Worm (Caenorhabditis elegans) whole organism, L1 larva: ENCODE measurements around the gene rbd-1.

Experiments used
- C16A3.4 ChIP-seq: fragments of 150-350 bp; optimal IDR thresholded peaks from 2 replicates; lab custom pipeline; 2014; ENCODE audit warnings: missing biosample characterization, missing genetic modification characterization
- C34B4.2 ChIP-seq: sonication (generic microtip); optimal IDR thresholded peaks from 2 replicates; lab custom pipeline; 2017; ENCODE audit warnings: mild to moderate bottlenecking, missing genetic modification characterization, missing compliant biosample characterization
- aha-1 ChIP-seq: fragments of 150-350 bp; optimal IDR thresholded peaks from 2 replicates; lab custom pipeline; 2014; ENCODE audit warnings: missing biosample characterization, missing genetic modification characterization
- alr-1 ChIP-seq: fragments of 200-800 bp; sonication (Bioruptor generic); optimal IDR thresholded peaks from 2 replicates; lab custom pipeline; 2018; ENCODE audit warnings: borderline replicate concordance, mild to moderate bottlenecking, missing genetic modification characterization, missing compliant biosample characterization
- ama-1 ChIP-seq: fragments of 150-350 bp; optimal IDR thresholded peaks from 2 replicates; lab custom pipeline; 2014
- ceh-8 ChIP-seq: fragments of 200-800 bp; sonication (Bioruptor generic); optimal IDR thresholded peaks from 2 replicates; lab custom pipeline; 2018; ENCODE audit warnings: mild to moderate bottlenecking, missing genetic modification characterization, moderate library complexity, missing compliant biosample characterization
- ceh-90 ChIP-seq: sonication (generic microtip); optimal IDR thresholded peaks from 2 replicates; lab custom pipeline; 2016; ENCODE audit warnings: missing genetic modification characterization, missing compliant biosample characterization
- dpl-1 ChIP-seq, 3 experiments: fragments of 150-350 bp in 2 of 3; sonication (generic microtip) in 1 of 3; optimal IDR thresholded peaks; 2 replicates each; lab custom pipeline; 2014 to 2017; ENCODE audit warnings: missing biosample characterization in 3 of 3, missing genetic modification characterization in 3 of 3, missing genetic modification reagents in 3 of 3
- dsc-1 ChIP-seq: sonication (generic microtip); optimal IDR thresholded peaks from 2 replicates; lab custom pipeline; 2016; ENCODE audit warnings: mild to moderate bottlenecking, missing genetic modification characterization, missing compliant biosample characterization
- efl-1 ChIP-seq, 4 experiments: fragments of 150-350 bp; optimal IDR thresholded peaks in 3 of 4; peaks in 1 of 4; 1 replicate in 1 of 4; 2 replicates in 3 of 4; lab custom pipeline; 2014; ENCODE audit warnings: missing biosample characterization in 2 of 4, missing genetic modification characterization in 2 of 4, missing genetic modification reagents in 2 of 4
- fos-1 ChIP-seq: fragments of 150-350 bp; optimal IDR thresholded peaks from 2 replicates; lab custom pipeline; 2014; ENCODE audit warnings: missing biosample characterization, missing genetic modification characterization
- hpl-2 ChIP-seq: fragments of 150-350 bp; optimal IDR thresholded peaks from 2 replicates; lab custom pipeline; 2014; ENCODE audit warnings: missing biosample characterization, missing genetic modification reagents, missing genetic modification characterization
- irx-1 ChIP-seq: sonication (generic microtip); optimal IDR thresholded peaks from 2 replicates; lab custom pipeline; 2016; ENCODE audit warnings: missing genetic modification characterization, missing compliant biosample characterization
- lin-14 ChIP-seq: fragments of 200-800 bp; sonication (Bioruptor generic); optimal IDR thresholded peaks from 2 replicates; lab custom pipeline; 2018; ENCODE audit warnings: mild to moderate bottlenecking, missing genetic modification characterization, moderate library complexity, missing compliant biosample characterization
- lin-15B ChIP-seq: fragments of 150-350 bp; sonication (generic microtip); optimal IDR thresholded peaks from 3 replicates; lab custom pipeline; 2014; ENCODE audit warnings: missing biosample characterization, missing genetic modification characterization
- lin-35 ChIP-seq, 2 experiments: fragments of 150-350 bp; optimal IDR thresholded peaks; 2 replicates each; lab custom pipeline; 2014; ENCODE audit warnings: missing biosample characterization in 2 of 2, missing genetic modification characterization in 2 of 2, missing genetic modification reagents in 2 of 2
- lsy-2 ChIP-seq, 2 experiments: fragments of 150-350 bp; optimal IDR thresholded peaks; 2 replicates each; lab custom pipeline; 2014; ENCODE audit warnings: missing biosample characterization in 2 of 2, missing genetic modification characterization in 2 of 2
- mep-1 ChIP-seq: fragments of 150-350 bp; optimal IDR thresholded peaks from 2 replicates; lab custom pipeline; 2014; ENCODE audit warnings: missing biosample characterization, missing genetic modification characterization
- nhr-11 ChIP-seq: fragments of 150-350 bp; optimal IDR thresholded peaks from 2 replicates; lab custom pipeline; 2014; ENCODE audit warnings: missing biosample characterization, missing genetic modification characterization
- nhr-12 ChIP-seq: sonication (generic microtip); optimal IDR thresholded peaks from 2 replicates; lab custom pipeline; 2017; ENCODE audit warnings: missing biosample characterization, missing genetic modification characterization
- nhr-28 ChIP-seq: fragments of 150-350 bp; optimal IDR thresholded peaks from 2 replicates; lab custom pipeline; 2014; ENCODE audit warnings: missing biosample characterization, missing genetic modification characterization
- nhr-47 ChIP-seq: sonication (generic microtip); optimal IDR thresholded peaks from 2 replicates; lab custom pipeline; 2016; ENCODE audit warnings: mild to moderate bottlenecking, missing genetic modification characterization, moderate library complexity, missing compliant biosample characterization
- nhr-77 ChIP-seq: fragments of 150-350 bp; optimal IDR thresholded peaks from 2 replicates; lab custom pipeline; 2014; ENCODE audit warnings: missing biosample characterization, missing genetic modification characterization
- nhr-85 ChIP-seq: sonication (generic microtip); peaks from one replicate; lab custom pipeline; 2016; ENCODE audit warnings: missing genetic modification characterization, inconsistent platforms, missing compliant biosample characterization
- pax-3 ChIP-seq: fragments of 200-800 bp; sonication (Bioruptor generic); optimal IDR thresholded peaks from 2 replicates; lab custom pipeline; 2018; ENCODE audit warnings: mild to moderate bottlenecking, missing genetic modification characterization, moderate library complexity, missing compliant biosample characterization
- rnt-1 ChIP-seq: sonication (generic microtip); optimal IDR thresholded peaks from 2 replicates; lab custom pipeline; 2016; ENCODE audit warnings: mild to moderate bottlenecking, missing genetic modification characterization, moderate library complexity, missing compliant biosample characterization
- skn-1 ChIP-seq: fragments of 150-350 bp; optimal IDR thresholded peaks from 2 replicates; lab custom pipeline; 2014; ENCODE audit warnings: missing biosample characterization, missing genetic modification characterization
- snpc-4 ChIP-seq: fragments of 150-350 bp; optimal IDR thresholded peaks from 2 replicates; lab custom pipeline; 2014; ENCODE audit warnings: missing biosample characterization, missing genetic modification characterization
- sox-4 ChIP-seq: sonication (generic microtip); optimal IDR thresholded peaks from 2 replicates; lab custom pipeline; 2016; ENCODE audit warnings: missing genetic modification characterization, missing compliant biosample characterization
- sptf-1 ChIP-seq: fragments of 150-350 bp; optimal IDR thresholded peaks from 2 replicates; lab custom pipeline; 2014; ENCODE audit warnings: missing biosample characterization, missing genetic modification characterization
- swsn-7 ChIP-seq: sonication (generic microtip); optimal IDR thresholded peaks from 2 replicates; lab custom pipeline; 2016; ENCODE audit warnings: missing genetic modification characterization, missing compliant biosample characterization
- tlp-1 ChIP-seq: fragments of 150-350 bp; optimal IDR thresholded peaks from 2 replicates; lab custom pipeline; 2014; ENCODE audit warnings: missing biosample characterization, missing genetic modification characterization
- unc-30 ChIP-seq: sonication (generic microtip); optimal IDR thresholded peaks from 2 replicates; lab custom pipeline; 2017; ENCODE audit warnings: missing biosample characterization, missing genetic modification characterization
- unc-62 ChIP-seq: fragments of 150-350 bp; optimal IDR thresholded peaks from 2 replicates; lab custom pipeline; 2014; ENCODE audit warnings: missing biosample characterization, missing genetic modification reagents, missing genetic modification characterization
- unc-86 ChIP-seq: sonication (generic microtip); optimal IDR thresholded peaks from 2 replicates; lab custom pipeline; 2016; ENCODE audit warnings: missing genetic modification characterization, missing compliant biosample characterization
- vab-15 ChIP-seq: sonication (generic microtip); optimal IDR thresholded peaks from 2 replicates; lab custom pipeline; 2017; ENCODE audit warnings: missing genotype, mild to moderate bottlenecking, missing genetic modification characterization, missing compliant biosample characterization
- zag-1 ChIP-seq: fragments of 150-350 bp; optimal IDR thresholded peaks from 2 replicates; lab custom pipeline; 2014; ENCODE audit warnings: missing biosample characterization, missing genetic modification characterization
- zip-4 ChIP-seq: fragments of 200-800 bp; sonication (Bioruptor generic); optimal IDR thresholded peaks from 2 replicates; lab custom pipeline; 2018; ENCODE audit warnings: mild to moderate bottlenecking, missing genetic modification characterization, moderate library complexity, missing compliant biosample characterization

rbd-1 gene

DNA sequence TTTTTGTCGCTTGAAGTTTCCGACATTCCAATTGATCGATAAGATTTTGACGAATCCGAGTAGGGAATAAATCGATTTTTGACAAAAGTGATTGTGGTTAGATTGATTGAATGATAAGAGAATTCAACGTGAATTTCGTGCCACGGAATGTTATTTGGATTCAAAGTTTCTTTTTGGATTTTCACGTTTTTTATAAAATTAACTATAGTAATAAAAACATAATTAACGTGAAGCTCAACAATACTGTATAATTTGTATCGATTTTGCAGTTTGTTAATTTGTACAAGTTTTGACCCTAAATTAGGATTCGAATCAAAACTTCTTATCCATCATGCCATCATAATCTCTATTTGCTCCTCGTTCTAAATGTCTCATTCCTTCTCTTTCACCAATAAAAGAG lies 19.9 kb downstream of the rbd-1 start, which contains the start of gene C36H8.1:
Gene C36H8.1 (minus strand): TSS at position 101 of the 400 bp plus-strand sequence.
- TF ChIP-seq vab-15 (tag; lab: Kevin White, UChicago) (no peak), swsn-7 (tag; lab: Kevin White, UChicago) (no peak), nhr-12 (tag; lab: Kevin White, UChicago) (no peak), hpl-2 (GFP tag; lab: Kevin White, UChicago) (no peak), mep-1 (no peak), nhr-85 (tag; lab: Kevin White, UChicago) (no peak), alr-1 (no peak), fos-1 (tag; lab: Kevin White, UChicago) (no peak), ceh-90 (no peak), zag-1 (no peak), skn-1 (tag; lab: Kevin White, UChicago) (no peak), lin-14 (GFP tag; lab: Kevin White, UChicago) (no peak), efl-1 (optimal IDR thresholded peaks at IDR 0.05; lab: Kevin White, UChicago) (no peak), efl-1 (GFP tag; optimal IDR thresholded peaks at IDR 0.05 in 1 of 2; lab: Kevin White, UChicago) (no peak), zip-4 (GFP tag; lab: Kevin White, UChicago) (no peak), pax-3 (tag; lab: Kevin White, UChicago) (no peak), nhr-11 (no peak), unc-86 (tag; lab: Kevin White, UChicago) (no peak), rnt-1 (no peak), ama-1 (lab: Kevin White, UChicago) (no peak)

DNA sequence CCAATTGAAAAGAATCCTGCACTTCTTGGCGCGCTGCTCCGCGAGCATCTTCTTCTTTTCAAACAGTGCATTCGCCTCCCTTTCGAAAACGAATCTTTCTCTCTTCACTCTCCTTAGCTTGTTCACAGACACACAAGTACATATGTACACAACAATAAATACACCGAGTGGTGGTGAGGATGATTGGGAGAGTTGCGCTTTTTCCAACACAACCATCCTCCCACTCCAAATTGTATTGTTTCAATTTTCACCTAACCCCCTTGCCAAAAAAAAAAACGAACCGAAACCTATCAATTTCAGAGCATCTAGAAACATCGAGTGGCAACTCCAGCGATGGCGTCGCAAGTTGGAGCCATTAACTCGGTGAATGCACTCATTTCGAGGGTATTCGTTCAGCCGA lies 21.5 kb downstream of the rbd-1 start, which contains the start of gene inx-6:
Gene inx-6 (plus strand): TSS at position 301 of the 400 bp plus-strand sequence.
- TF ChIP-seq efl-1 (optimal IDR thresholded peaks at IDR 0.05; lab: Kevin White, UChicago), result no peak
- TF ChIP-seq efl-1 (GFP tag; optimal IDR thresholded peaks at IDR 0.05 in 1 of 2; lab: Kevin White, UChicago), result peak in 1 of 2 experiments; percentile 2
- no peak for TF ChIP-seq lin-35 (GFP tag; optimal IDR thresholded peaks at IDR 0.05; lab: Kevin White, UChicago)

DNA sequence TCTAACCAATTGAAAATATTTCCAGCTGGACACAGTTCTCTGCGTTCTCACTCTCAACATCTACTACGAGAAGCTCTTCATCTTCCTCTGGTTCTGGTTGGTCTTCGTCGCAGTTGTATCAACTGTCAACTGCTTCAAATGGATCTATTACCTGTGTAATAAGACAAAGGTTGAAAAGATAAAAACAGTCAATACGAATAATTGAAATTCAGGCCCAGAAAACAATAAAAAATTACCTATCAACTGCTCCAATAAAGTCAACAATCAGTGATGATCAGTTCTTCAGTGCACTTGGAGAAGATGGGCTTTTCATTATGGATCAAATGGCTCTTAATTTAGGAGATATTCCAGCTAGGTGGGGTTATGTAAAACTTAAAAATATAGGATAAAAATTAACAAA lies 24.0 kb downstream of the rbd-1 start:
- TF ChIP-seq lin-15B (tag; lab: Kevin White, UChicago) (no peak), vab-15 (tag; lab: Kevin White, UChicago) (no peak), lin-14 (GFP tag; lab: Kevin White, UChicago) (no peak), pax-3 (tag; lab: Kevin White, UChicago) (no peak), irx-1 (no peak), zip-4 (GFP tag; lab: Kevin White, UChicago) (no peak), dsc-1 (no peak), aha-1 (tag; lab: Kevin White, UChicago) (no peak), tlp-1 (no peak), lsy-2 (tag; optimal IDR thresholded peaks at IDR 0.05; lab: Kevin White, UChicago) (no peak), C16A3.4 (tag; lab: Kevin White, UChicago) (no peak), sptf-1 (tag; lab: Kevin White, UChicago) (no peak), C34B4.2 (no peak), unc-30 (tag; lab: Kevin White, UChicago) (no peak), nhr-47 (tag; lab: Kevin White, UChicago) (no peak), dpl-1 (GFP tag; optimal IDR thresholded peaks at IDR 0.05; lab: Kevin White, UChicago) (no peak), lin-35 (GFP tag; optimal IDR thresholded peaks at IDR 0.05; lab: Kevin White, UChicago) (no peak)

DNA sequence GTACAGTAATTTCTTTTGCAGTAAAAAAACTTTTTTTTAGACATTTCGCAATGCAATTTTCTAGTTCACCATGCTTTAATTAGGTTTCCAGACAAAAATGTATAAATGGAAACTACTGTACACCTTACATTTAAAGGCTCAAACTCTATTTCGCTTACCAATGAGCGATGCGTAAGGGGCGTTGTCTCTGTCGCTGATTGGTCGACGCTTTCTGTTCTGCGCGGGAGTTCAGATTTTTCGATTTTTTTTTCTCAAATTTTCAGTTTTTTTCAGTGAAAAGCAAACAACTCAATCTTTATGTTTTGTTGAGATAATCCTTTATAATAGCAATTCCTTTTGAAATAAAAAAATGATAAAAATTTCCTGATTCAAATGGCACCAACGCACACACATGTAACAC lies 29.4 kb downstream of the rbd-1 start:
- TF ChIP-seq dpl-1 (GFP tag; optimal IDR thresholded peaks at IDR 0.05; lab: Kevin White, UChicago), result peak in 1 of 3 experiments; percentile 9
- no peak for TF ChIP-seq rnt-1

DNA sequence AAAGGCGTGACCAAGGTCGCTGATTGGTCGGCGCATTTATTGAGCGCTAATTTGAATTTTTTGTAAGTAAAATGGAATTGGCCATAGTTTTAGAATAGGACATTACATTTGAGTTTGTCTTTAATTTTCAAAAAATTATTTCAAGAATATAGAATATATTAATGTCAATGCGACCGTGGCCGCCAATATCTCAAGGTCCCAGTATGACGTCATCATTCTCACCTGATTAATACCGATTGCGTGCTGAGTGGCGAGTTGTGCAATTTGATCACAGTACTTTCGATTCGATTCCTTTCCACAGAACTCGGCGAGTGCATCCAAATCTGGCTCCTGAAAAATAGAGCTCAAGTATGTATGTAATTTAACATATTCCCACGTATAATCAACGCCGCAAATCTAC lies 30.9 kb downstream of the rbd-1 start:
- TF ChIP-seq efl-1 (optimal IDR thresholded peaks at IDR 0.05; lab: Kevin White, UChicago), result no peak
- TF ChIP-seq efl-1 (GFP tag; optimal IDR thresholded peaks at IDR 0.05 in 1 of 2; lab: Kevin White, UChicago), result peak in 1 of 2 experiments; percentile 75
- TF ChIP-seq fos-1 (tag; lab: Kevin White, UChicago), result no peak

DNA sequence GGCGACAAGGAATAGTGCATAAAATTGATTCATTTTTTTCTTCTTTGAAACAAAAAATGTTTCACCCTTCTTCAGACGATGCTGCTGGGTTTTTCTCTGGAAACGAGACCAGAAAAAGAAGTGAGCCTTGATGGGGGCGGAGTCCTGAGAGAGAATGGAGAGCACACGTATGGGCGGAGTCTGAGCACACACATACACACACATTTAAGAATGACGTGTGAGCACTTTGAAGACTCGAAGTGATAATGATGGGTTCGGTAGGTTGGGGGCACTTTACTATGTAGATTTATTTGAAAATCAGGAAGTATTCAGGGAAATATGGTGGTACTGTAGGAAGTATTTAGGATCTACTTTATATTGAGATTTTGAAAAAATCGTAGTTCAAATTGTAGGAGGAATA lies 32.7 kb downstream of the rbd-1 start, which contains the start of gene flp-9:
Gene flp-9 (minus strand): TSS at position 101 of the 400 bp plus-strand sequence.
- TF ChIP-seq snpc-4 (tag; lab: Kevin White, UChicago), result no peak
- no peak for TF ChIP-seq sox-4 (tag; lab: Kevin White, UChicago)
- TF ChIP-seq unc-62, result no peak
- no peak for TF ChIP-seq ceh-8 (GFP tag; lab: Kevin White, UChicago)
- no peak for TF ChIP-seq swsn-7 (tag; lab: Kevin White, UChicago)
- TF ChIP-seq nhr-28 (tag; lab: Kevin White, UChicago), result no peak
- no peak for TF ChIP-seq nhr-77
- TF ChIP-seq, all 84 proteins: peak for 0
